Fruit fly (Drosophila melanogaster) whole organism, embryonic: ENCODE results near the gene sip3.

ENCODE experiments used
- ATbp ChIP-seq: fragments of 200-800 bp; sonication (Bioruptor generic); optimal IDR thresholded peaks from 2 replicates; lab custom pipeline; 2017; ENCODE audit warnings: missing biosample characterization, mild to moderate bottlenecking, missing genetic modification characterization, missing genetic modification reagents
- Bteb2 ChIP-seq: fragments of 200-800 bp; sonication (Bioruptor generic); optimal IDR thresholded peaks from 2 replicates; lab custom pipeline; 2016; ENCODE audit warnings: missing biosample characterization, missing genetic modification characterization
- CG10462 ChIP-seq: fragments of 200-800 bp; sonication (Bioruptor generic); optimal IDR thresholded peaks from 2 replicates; lab custom pipeline; 2016; ENCODE audit warnings: missing biosample characterization, missing genetic modification characterization
- CG11085 ChIP-seq: fragments of 200-800 bp; sonication (Bioruptor generic); IDR thresholded peaks from 2 replicates; pipeline ENCODE4 v1.3.6; 2022; ENCODE audit warnings: missing biosample characterization, missing genetic modification characterization
- CG11247 ChIP-seq: fragments of 200-800 bp; sonication (Bioruptor generic); IDR thresholded peaks from 2 replicates; pipeline ENCODE4 v1.3.6; 2022; ENCODE audit warnings: missing biosample characterization, missing genetic modification characterization
- CG12104 ChIP-seq: fragments of 200-800 bp; sonication (Bioruptor generic); optimal IDR thresholded peaks from 3 replicates; lab custom pipeline; 2016; ENCODE audit warnings: missing biosample characterization, missing genetic modification characterization
- CG12299 ChIP-seq: fragments of 200-800 bp; sonication (Bioruptor generic); optimal IDR thresholded peaks from 2 replicates; lab custom pipeline; 2018; ENCODE audit warnings: missing biosample characterization, mild to moderate bottlenecking, missing genetic modification characterization
- CG1233 ChIP-seq: fragments of 200-800 bp; sonication (Bioruptor generic); optimal IDR thresholded peaks from 4 replicates; lab custom pipeline; 2018; ENCODE audit warnings: missing biosample characterization, mild to moderate bottlenecking, missing genetic modification characterization
- CG13424 ChIP-seq: fragments of 200-800 bp; sonication (Bioruptor generic); optimal IDR thresholded peaks from 2 replicates; lab custom pipeline; 2019; ENCODE audit warnings: missing biosample characterization, mild to moderate bottlenecking, missing genetic modification characterization, moderate library complexity
- CG13775 ChIP-seq: fragments of 200-800 bp; sonication (Bioruptor generic); optimal IDR thresholded peaks from 3 replicates; lab custom pipeline; 2017; ENCODE audit warnings: missing biosample characterization, mild to moderate bottlenecking, missing genetic modification characterization
- CG1603 ChIP-seq: fragments of 200-800 bp; sonication (Bioruptor generic); optimal IDR thresholded peaks from 2 replicates; lab custom pipeline; 2019; ENCODE audit warnings: missing biosample characterization, mild to moderate bottlenecking, missing genetic modification characterization, moderate library complexity
- CG17186 ChIP-seq: fragments of 200-800 bp; sonication (Bioruptor generic); optimal IDR thresholded peaks from 3 replicates; lab custom pipeline; 2017; ENCODE audit warnings: missing biosample characterization, missing genetic modification reagents, missing genetic modification characterization
- CG17568 ChIP-seq: fragments of 200-800 bp; sonication (Bioruptor generic); optimal IDR thresholded peaks from 2 replicates; lab custom pipeline; 2018; ENCODE audit warnings: missing biosample characterization, mild to moderate bottlenecking, missing genetic modification characterization, moderate library complexity
- CG18476 ChIP-seq: fragments of 200-800 bp; sonication (Bioruptor generic); optimal IDR thresholded peaks from 2 replicates; lab custom pipeline; 2016; ENCODE audit warnings: missing biosample characterization, mild to moderate bottlenecking, missing genetic modification characterization
- CG33557 ChIP-seq: fragments of 200-800 bp; sonication (Bioruptor generic); optimal IDR thresholded peaks from 2 replicates; lab custom pipeline; 2019; ENCODE audit warnings: missing biosample characterization, mild to moderate bottlenecking, missing genetic modification characterization, moderate library complexity
- CG34422 ChIP-seq: fragments of 200-800 bp; sonication (Bioruptor generic); IDR thresholded peaks from 3 replicates; pipeline ENCODE4 v1.3.6; 2022; ENCODE audit warnings: missing biosample characterization, missing genetic modification characterization
- CG3838 ChIP-seq: fragments of 200-800 bp; sonication (Bioruptor generic); optimal IDR thresholded peaks from 3 replicates; lab custom pipeline; 2016; ENCODE audit warnings: missing biosample characterization, missing genetic modification characterization
- CG4282 ChIP-seq: fragments of 200-800 bp; sonication (Bioruptor generic); optimal IDR thresholded peaks from 2 replicates; lab custom pipeline; 2016; ENCODE audit warnings: missing biosample characterization, missing genetic modification characterization
- CG4707 ChIP-seq: fragments of 200-800 bp; sonication (Bioruptor generic); optimal IDR thresholded peaks from 2 replicates; lab custom pipeline; 2018; ENCODE audit warnings: missing biosample characterization, mild to moderate bottlenecking, missing genetic modification characterization, moderate library complexity
- CG5180 ChIP-seq: fragments of 200-800 bp; sonication (Bioruptor generic); optimal IDR thresholded peaks from 3 replicates; lab custom pipeline; 2017; ENCODE audit warnings: missing biosample characterization, missing genetic modification characterization, mild to moderate bottlenecking, moderate library complexity, missing genetic modification reagents
- CG6791 ChIP-seq: fragments of 200-800 bp; sonication (Bioruptor generic); IDR thresholded peaks from 3 replicates; pipeline ENCODE4 v1.3.6; 2022; ENCODE audit warnings: missing biosample characterization, missing genetic modification characterization; ENCODE audit not compliant: partially characterized antibody
- CG9437 ChIP-seq: fragments of 200-800 bp; sonication (Bioruptor generic); optimal IDR thresholded peaks from 2 replicates; lab custom pipeline; 2018; ENCODE audit warnings: missing biosample characterization, mild to moderate bottlenecking, missing genetic modification characterization
- CG9876 ChIP-seq: fragments of 200-800 bp; sonication (Bioruptor generic); optimal IDR thresholded peaks from 2 replicates; lab custom pipeline; 2016; ENCODE audit warnings: missing biosample characterization, missing genetic modification characterization
- E2f1 ChIP-seq: fragments of 200-800 bp; sonication (Bioruptor generic); IDR thresholded peaks from 2 replicates; pipeline ENCODE4 v1.3.6; 2022; ENCODE audit warnings: missing biosample characterization, missing genetic modification characterization
- ERR ChIP-seq: fragments of 200-800 bp; sonication (Bioruptor generic); optimal IDR thresholded peaks from 2 replicates; lab custom pipeline; 2016; ENCODE audit warnings: missing biosample characterization, missing genetic modification characterization
- Fer3 ChIP-seq: fragments of 200-800 bp; sonication (Bioruptor generic); optimal IDR thresholded peaks from 2 replicates; lab custom pipeline; 2018; ENCODE audit warnings: missing biosample characterization, mild to moderate bottlenecking, missing genetic modification characterization, moderate library complexity
- Hr3 ChIP-seq: fragments of 200-800 bp; sonication (Bioruptor generic); optimal IDR thresholded peaks from 3 replicates; lab custom pipeline; 2016; ENCODE audit warnings: missing biosample characterization, missing genetic modification characterization
- Hsf ChIP-seq: fragments of 200-800 bp; sonication (Bioruptor generic); optimal IDR thresholded peaks from 3 replicates; lab custom pipeline; 2016; ENCODE audit warnings: missing biosample characterization, missing genetic modification characterization
- Kr ChIP-seq: fragments of 200-800 bp; sonication (Bioruptor generic); optimal IDR thresholded peaks from 2 replicates; lab custom pipeline; 2017; ENCODE audit warnings: missing biosample characterization, mild to moderate bottlenecking, missing genetic modification characterization
- Lhr ChIP-seq: fragments of 200-800 bp; sonication (Bioruptor generic); optimal IDR thresholded peaks from 3 replicates; lab custom pipeline; 2017; ENCODE audit warnings: mild to moderate bottlenecking, missing biosample characterization, missing genetic modification reagents, missing genetic modification characterization
- MESR4 ChIP-seq: fragments of 200-800 bp; sonication (Bioruptor generic); optimal IDR thresholded peaks from 2 replicates; lab custom pipeline; 2018; ENCODE audit warnings: missing biosample characterization, mild to moderate bottlenecking, missing genetic modification characterization, moderate library complexity
- Med ChIP-seq: fragments of 200-800 bp; sonication (Bioruptor generic); peaks from one replicate; lab custom pipeline; 2016; ENCODE audit warnings: missing biosample characterization, missing genetic modification characterization, mild to moderate bottlenecking, inconsistent platforms, moderate library complexity
- NK7.1 ChIP-seq: fragments of 200-800 bp; sonication (Bioruptor generic); optimal IDR thresholded peaks from 3 replicates; lab custom pipeline; 2016; ENCODE audit warnings: missing biosample characterization, missing genetic modification characterization
- Poxn ChIP-seq: fragments of 200-800 bp; sonication (Bioruptor generic); IDR thresholded peaks from 2 replicates; pipeline ENCODE4 v1.3.6; 2022; ENCODE audit warnings: missing biosample characterization, missing genetic modification characterization
- Six4 ChIP-seq: fragments of 200-800 bp; sonication (Bioruptor generic); optimal IDR thresholded peaks from 2 replicates; lab custom pipeline; 2016; ENCODE audit warnings: missing biosample characterization, missing genetic modification characterization
- Tbp ChIP-seq: fragments of >200 bp; optimal IDR thresholded peaks from 2 replicates; lab custom pipeline; 2018; ENCODE audit warnings: missing biosample characterization, missing genetic modification characterization
- ap ChIP-seq: fragments of 200-800 bp; sonication (Bioruptor generic); IDR thresholded peaks from 2 replicates; pipeline ENCODE4 v1.3.6; 2022; ENCODE audit warnings: missing biosample characterization, missing genetic modification characterization
- br ChIP-seq: fragments of >200 bp; optimal IDR thresholded peaks from 2 replicates; lab custom pipeline; 2017
- dm ChIP-seq: fragments of 200-800 bp; sonication (Bioruptor generic); optimal IDR thresholded peaks from 3 replicates; lab custom pipeline; 2016; ENCODE audit warnings: missing biosample characterization, missing genetic modification characterization
- exex ChIP-seq: fragments of 200-800 bp; sonication (Bioruptor generic); optimal IDR thresholded peaks from 4 replicates; lab custom pipeline; 2018; ENCODE audit warnings: missing biosample characterization, mild to moderate bottlenecking, missing genetic modification characterization, moderate library complexity
- gsb-n ChIP-seq: fragments of 200-800 bp; sonication (Bioruptor generic); optimal IDR thresholded peaks from 3 replicates; lab custom pipeline; 2018; ENCODE audit warnings: missing biosample characterization, mild to moderate bottlenecking, missing genetic modification characterization
- jigr1 ChIP-seq: fragments of 200-800 bp; sonication (Bioruptor generic); IDR thresholded peaks from 3 replicates; pipeline ENCODE4 v1.3.6; 2022; ENCODE audit warnings: missing biosample characterization, missing genetic modification characterization
- ken ChIP-seq: fragments of 200-800 bp; sonication (Bioruptor generic); IDR thresholded peaks from 3 replicates; pipeline ENCODE4 v1.3.6; 2022; ENCODE audit warnings: missing biosample characterization, missing genetic modification characterization
- lov ChIP-seq, 2 experiments: fragments of 200-800 bp in 1 of 2; fragments of >200 bp in 1 of 2; sonication (Bioruptor generic) in 1 of 2; IDR thresholded peaks in 1 of 2; optimal IDR thresholded peaks in 1 of 2; 2 replicates in 1 of 2; 3 replicates in 1 of 2; pipeline versions ENCODE4 v1.3.6 to Lab custom; 2017 to 2022; ENCODE audit warnings: missing biosample characterization in 1 of 2, missing genetic modification characterization in 1 of 2
- nmo ChIP-seq: fragments of 200-800 bp; sonication (Bioruptor generic); optimal IDR thresholded peaks from 2 replicates; lab custom pipeline; 2018; ENCODE audit warnings: missing biosample characterization, mild to moderate bottlenecking, missing genetic modification characterization, moderate library complexity
- odd ChIP-seq: fragments of 200-800 bp; sonication (Bioruptor generic); optimal IDR thresholded peaks from 2 replicates; lab custom pipeline; 2017; ENCODE audit warnings: missing biosample characterization, mild to moderate bottlenecking, missing genetic modification characterization
- sens ChIP-seq: fragments of 200-800 bp; sonication (Bioruptor generic); peaks from one replicate; lab custom pipeline; 2016; ENCODE audit warnings: missing biosample characterization, missing genetic modification characterization
- sima ChIP-seq: fragments of 200-800 bp; sonication (Bioruptor generic); optimal IDR thresholded peaks from 2 replicates; lab custom pipeline; 2016; ENCODE audit warnings: missing biosample characterization, missing genetic modification characterization
- stc ChIP-seq: fragments of 200-800 bp; sonication (Bioruptor generic); IDR thresholded peaks from 2 replicates; pipeline ENCODE4 v1.3.6; 2022; ENCODE audit warnings: missing biosample characterization, missing genetic modification characterization
- tll ChIP-seq, 2 experiments: fragments of 200-800 bp in 1 of 2; fragments of >200 bp in 1 of 2; sonication (Bioruptor generic) in 1 of 2; optimal IDR thresholded peaks; 2 replicates each; lab custom pipeline; 2017 to 2019; ENCODE audit warnings: missing biosample characterization in 2 of 2, missing genetic modification characterization in 2 of 2, mild to moderate bottlenecking in 1 of 2, moderate library complexity in 1 of 2
- yki ChIP-seq: fragments of >200 bp; optimal IDR thresholded peaks from 3 replicates; lab custom pipeline; 2018

The sip3 gene

DNA sequence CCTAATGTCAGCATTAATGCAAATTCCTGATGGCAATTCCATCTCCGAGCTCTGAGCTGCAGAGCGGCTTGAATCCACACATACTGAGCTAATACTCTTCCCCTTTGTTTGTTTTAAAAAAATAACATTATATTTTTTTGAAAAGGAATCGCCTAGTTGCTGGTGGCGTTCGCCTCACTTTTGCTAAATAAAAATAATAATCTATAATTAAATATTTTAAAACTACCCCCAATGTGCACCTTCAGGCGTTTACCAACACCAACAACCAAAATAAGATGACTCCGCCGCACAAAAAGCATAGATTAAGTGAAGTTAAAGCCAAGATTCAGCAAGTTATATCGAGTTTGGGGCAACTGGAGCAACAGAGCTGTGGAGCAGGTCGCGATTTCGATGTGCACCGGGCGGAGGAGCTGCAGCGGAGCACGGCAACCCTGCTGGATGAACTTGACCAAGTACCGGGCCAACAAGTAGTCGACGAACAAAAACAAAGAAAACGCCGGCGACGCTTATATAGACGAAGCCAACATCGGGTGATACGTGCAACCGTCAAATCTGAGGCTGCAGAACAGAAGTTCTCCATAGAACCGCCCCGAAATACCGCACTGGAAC is 27.9 kb upstream of the sip3 start, which contains the start of gene CG1896 (continued):
- TF ChIP-seq CG34422 (GFP tag; lab: Robert Waterston, UW) (peak; percentile 42; the same call in 1 of the 3 replicates), odd (GFP tag; lab: Kevin White, UChicago) (no peak), Six4 (GFP tag; lab: Kevin White, UChicago) (no peak), CG5180 (GFP tag; lab: Kevin White, UChicago) (no peak), nmo (GFP tag; lab: Kevin White, UChicago) (peak; percentile 38), Lhr (GFP tag; lab: Kevin White, UChicago) (no peak), CG17186 (GFP tag; lab: Kevin White, UChicago) (no peak), ap (peak; percentile 47; the same call in 1 of the 2 replicates), Tbp (GFP tag; lab: Kevin White, UChicago) (no peak), sima (no peak), CG3838 (GFP tag; lab: Kevin White, UChicago) (no peak), CG12299 (tag; lab: Kevin White, UChicago) (no peak), ERR (GFP tag; lab: Kevin White, UChicago) (no peak), Fer3 (peak; percentile 30), Hr3 (GFP tag; lab: Kevin White, UChicago) (no peak), CG13424 (tag; lab: Kevin White, UChicago) (peak; percentile 24), Poxn (no peak), jigr1 (GFP tag; lab: Robert Waterston, UW) (no peak), lov (optimal IDR thresholded peaks at IDR 0.05; lab: Kevin White, UChicago) (no peak), lov (GFP tag; IDR thresholded peaks at IDR 0.05; lab: Robert Waterston, UW) (no peak), CG12104 (GFP tag; lab: Kevin White, UChicago) (peak; percentile 25), CG9876 (GFP tag; lab: Kevin White, UChicago) (no peak), MESR4 (GFP tag; lab: Kevin White, UChicago) (peak; percentile 45), Med (GFP tag; lab: Kevin White, UChicago) (peak; percentile 72), stc (GFP tag; lab: Robert Waterston, UW) (peak; percentile 54), CG33557 (GFP tag; lab: Kevin White, UChicago) (peak; percentile 1), CG4282 (GFP tag; lab: Kevin White, UChicago) (no peak), Bteb2 (GFP tag; lab: Kevin White, UChicago) (no peak), Kr (GFP tag; lab: Kevin White, UChicago) (no peak), ATbp (peak; percentile 6), yki (lab: Kevin White, UChicago) (no peak), CG10462 (GFP tag; lab: Kevin White, UChicago) (no peak), Hsf (GFP tag; lab: Kevin White, UChicago) (no peak), CG18476 (GFP tag; lab: Kevin White, UChicago) (peak; percentile 46), ken (GFP tag; lab: Robert Waterston, UW) (peak; percentile 67; the same call in 2 of the 3 replicates), gsb-n (tag; lab: Kevin White, UChicago) (no peak), dm (GFP tag; lab: Kevin White, UChicago) (no peak), E2f1 (GFP tag; lab: Robert Waterston, UW) (peak; percentile 42; the same call in 1 of the 2 replicates), CG1603 (no peak), br (lab: Kevin White, UChicago) (no peak), CG4707 (GFP tag; lab: Kevin White, UChicago) (no peak), CG13775 (GFP tag; lab: Kevin White, UChicago) (peak; percentile 33), tll (GFP tag; optimal IDR thresholded peaks at IDR 0.05; lab: Kevin White, UChicago) (no peak), CG11247 (GFP tag; lab: Robert Waterston, UW) (no peak), CG9437 (GFP tag; lab: Kevin White, UChicago) (peak; percentile 5), CG17568 (GFP tag; lab: Kevin White, UChicago) (no peak), CG6791 (GFP tag; lab: Robert Waterston, UW) (no peak), NK7.1 (GFP tag; lab: Kevin White, UChicago) (no peak), CG11085 (GFP tag; lab: Robert Waterston, UW) (no peak), exex (tag; lab: Kevin White, UChicago) (no peak), CG1233 (GFP tag; lab: Kevin White, UChicago) (peak; percentile 39), sens (peak; percentile 77)
